Fruit fly (Drosophila melanogaster) whole organism, wandering third instar larva: ENCODE measurements around the gene slmo.

Experiments used
- Abd-B ChIP-seq: fragments of >200 bp; optimal IDR thresholded peaks from 2 replicates; lab custom pipeline; 2017; ENCODE audit warnings: missing biosample characterization, missing genetic modification characterization
- CG9705 ChIP-seq: fragments of 200-800 bp; sonication (Bioruptor generic); optimal IDR thresholded peaks from 2 replicates; lab custom pipeline; 2018; ENCODE audit warnings: missing biosample characterization, mild to moderate bottlenecking, missing genetic modification characterization
- CrebA ChIP-seq: fragments of 200-800 bp; sonication (Bioruptor generic); optimal IDR thresholded peaks from 2 replicates; lab custom pipeline; 2016; ENCODE audit warnings: missing biosample characterization, mild to moderate bottlenecking, missing genetic modification characterization, borderline replicate concordance
- HLH106 ChIP-seq: fragments of 200-800 bp; optimal IDR thresholded peaks from 3 replicates; lab custom pipeline; 2019; ENCODE audit warnings: missing biosample characterization, mild to moderate bottlenecking, missing genetic modification characterization, moderate library complexity
- Hnf4 ChIP-seq: fragments of 200-800 bp; sonication (Bioruptor generic); optimal IDR thresholded peaks from 2 replicates; lab custom pipeline; 2016; ENCODE audit warnings: missing biosample characterization, mild to moderate bottlenecking, missing genetic modification characterization
- Hr78 ChIP-seq: fragments of >200 bp; optimal IDR thresholded peaks from 2 replicates; lab custom pipeline; 2017; ENCODE audit warnings: missing biosample characterization, missing genetic modification characterization
- Hr83 ChIP-seq: fragments of 200-300 bp; sonication (Bioruptor generic); optimal IDR thresholded peaks from 2 replicates; lab custom pipeline; 2016; ENCODE audit warnings: missing biosample characterization, mild to moderate bottlenecking, missing genetic modification characterization, moderate library complexity; ENCODE audit not compliant: poor library complexity, severe bottlenecking
- Mio ChIP-seq: sonication (Bioruptor generic); optimal IDR thresholded peaks from 2 replicates; lab custom pipeline; 2016; ENCODE audit warnings: missing biosample characterization, missing genetic modification characterization
- Myc ChIP-seq: fragments of >200 bp; optimal IDR thresholded peaks from 2 replicates; lab custom pipeline; 2017
- N ChIP-seq: fragments of >200 bp; optimal IDR thresholded peaks from 2 replicates; lab custom pipeline; 2018; ENCODE audit warnings: missing biosample characterization, missing external identifiers, missing genetic modification characterization
- OdsH ChIP-seq: fragments of 200-800 bp; sonication (Bioruptor generic); optimal IDR thresholded peaks from 2 replicates; lab custom pipeline; 2016; ENCODE audit warnings: missing biosample characterization, mild to moderate bottlenecking, missing genetic modification characterization
- Rel ChIP-seq, 2 experiments: fragments of 200-800 bp; sonication (Bioruptor generic) in 1 of 2; optimal IDR thresholded peaks; 2 replicates in 1 of 2; 3 replicates in 1 of 2; lab custom pipeline; 2016 to 2019; ENCODE audit warnings: mild to moderate bottlenecking in 2 of 2, missing biosample characterization in 2 of 2, missing genetic modification characterization in 2 of 2, moderate library complexity in 1 of 2
- Sp1 ChIP-seq: fragments of 200-800 bp; sonication (Bioruptor generic); optimal IDR thresholded peaks from 3 replicates; lab custom pipeline; 2019; ENCODE audit warnings: missing biosample characterization, mild to moderate bottlenecking, missing genetic modification characterization, moderate library complexity
- Vsx2 ChIP-seq: fragments of 200-300, 225-300 bp; sonication (Bioruptor generic); optimal IDR thresholded peaks from 2 replicates; lab custom pipeline; 2018; ENCODE audit warnings: missing biosample characterization, missing genetic modification characterization; ENCODE audit not compliant: partially characterized antibody
- br ChIP-seq: fragments of 200-800 bp; sonication (Bioruptor generic); optimal IDR thresholded peaks from 2 replicates; lab custom pipeline; 2016; ENCODE audit warnings: missing biosample characterization, missing genetic modification characterization
- brk ChIP-seq: fragments of 200-800 bp; sonication (Bioruptor generic); optimal IDR thresholded peaks from 2 replicates; lab custom pipeline; 2016; ENCODE audit warnings: missing biosample characterization, mild to moderate bottlenecking, missing genetic modification characterization
- dl ChIP-seq, 2 experiments: fragments of 175-275, 200-275 bp in 1 of 2; fragments of 200-275 bp in 1 of 2; sonication (Bioruptor generic); optimal IDR thresholded peaks; lab custom pipeline; 2018; ENCODE audit warnings: mild to moderate bottlenecking in 2 of 2, missing biosample characterization in 2 of 2, missing genetic modification characterization in 2 of 2, moderate library complexity in 2 of 2; ENCODE audit not compliant: partially characterized antibody in 2 of 2, insufficient read depth in 1 of 2
- dmrt93B ChIP-seq: fragments of 200-800 bp; sonication (Bioruptor generic); optimal IDR thresholded peaks from 2 replicates; lab custom pipeline; 2018; ENCODE audit warnings: missing biosample characterization, mild to moderate bottlenecking, missing genetic modification characterization
- ey ChIP-seq: fragments of 200-800 bp; sonication (Bioruptor generic); optimal IDR thresholded peaks from 2 replicates; lab custom pipeline; 2016; ENCODE audit warnings: missing biosample characterization, missing genetic modification characterization
- foxo ChIP-seq, 2 experiments: fragments of 200-800 bp; sonication (Bioruptor generic); optimal IDR thresholded peaks; 2 replicates in 1 of 2; 3 replicates in 1 of 2; lab custom pipeline; 2016 to 2017; ENCODE audit warnings: missing biosample characterization in 2 of 2, missing genetic modification characterization in 2 of 2
- h ChIP-seq: fragments of 200-800 bp; sonication (Bioruptor generic); optimal IDR thresholded peaks from 3 replicates; lab custom pipeline; 2016; ENCODE audit warnings: missing biosample characterization, mild to moderate bottlenecking, missing genetic modification characterization
- lola ChIP-seq: fragments of >200 bp; optimal IDR thresholded peaks from 2 replicates; lab custom pipeline; 2017; ENCODE audit warnings: missing biosample characterization, missing genetic modification characterization
- psq ChIP-seq: fragments of 200-800 bp; sonication (Bioruptor generic); optimal IDR thresholded peaks from 3 replicates; lab custom pipeline; 2017; ENCODE audit warnings: missing biosample characterization, mild to moderate bottlenecking, missing genetic modification characterization, moderate library complexity
- rgr ChIP-seq: fragments of 200-800 bp; sonication (Bioruptor generic); optimal IDR thresholded peaks from 3 replicates; lab custom pipeline; 2016; ENCODE audit warnings: missing biosample characterization, mild to moderate bottlenecking, missing genetic modification characterization
- sage ChIP-seq: fragments of 200-800 bp; sonication (Bioruptor generic); optimal IDR thresholded peaks from 2 replicates; lab custom pipeline; 2016; ENCODE audit warnings: missing biosample characterization, mild to moderate bottlenecking, missing genetic modification characterization
- tai ChIP-seq: sonication (Bioruptor generic); optimal IDR thresholded peaks from 2 replicates; lab custom pipeline; 2016; ENCODE audit warnings: missing biosample characterization, missing genetic modification characterization
- woc ChIP-seq: sonication (Bioruptor generic); optimal IDR thresholded peaks from 2 replicates; lab custom pipeline; 2016; ENCODE audit warnings: missing biosample characterization, mild to moderate bottlenecking, missing genetic modification characterization

The slmo gene

dm6 chr2L:6013071-6013417, 35.5 kb downstream of the slmo start:
- TF ChIP-seq lola (GFP tag; lab: Kevin White, UChicago) (no peak), Mio (GFP tag; lab: Kevin White, UChicago) (no peak), Hnf4 (GFP tag; lab: Kevin White, UChicago) (no peak), ey (GFP tag; lab: Kevin White, UChicago) (no peak), Abd-B (GFP tag; lab: Kevin White, UChicago) (no peak), CG9705 (GFP tag; lab: Kevin White, UChicago) (no peak), N (no peak), woc (GFP tag; lab: Kevin White, UChicago) (no peak), brk (GFP tag; lab: Kevin White, UChicago) (no peak)

- TF ChIP-seq Sp1 (GFP tag; lab: Kevin White, UChicago) (no peak), CrebA (GFP tag; lab: Kevin White, UChicago) (no peak), psq (GFP tag; lab: Kevin White, UChicago) (no peak), sage (no peak), rgr (GFP tag; lab: Kevin White, UChicago) (no peak), Hr83 (GFP tag; lab: Kevin White, UChicago) (no peak), lola (GFP tag; lab: Kevin White, UChicago) (no peak), ey (GFP tag; lab: Kevin White, UChicago) (no peak), br (no peak), Abd-B (GFP tag; lab: Kevin White, UChicago) (no peak), foxo (GFP tag; optimal IDR thresholded peaks at IDR 0.05; lab: Kevin White, UChicago) (no peak), woc (GFP tag; lab: Kevin White, UChicago) (no peak), Rel (GFP tag; optimal IDR thresholded peaks at IDR 0.05; lab: Kevin White, UChicago) (no peak), Rel (tag; optimal IDR thresholded peaks at IDR 0.05; lab: Kevin White, UChicago) (no peak), dl (GFP tag; optimal IDR thresholded peaks at IDR 0.05; lab: Kevin White, UChicago; ENCODE audit: insufficient read depth in 1 of 2, partially characterized antibody in 2 of 2) (no peak), h (GFP tag; lab: Kevin White, UChicago) (no peak), dmrt93B (GFP tag; lab: Kevin White, UChicago) (no peak), brk (GFP tag; lab: Kevin White, UChicago) (no peak), HLH106 (tag; lab: Kevin White, UChicago) (no peak), OdsH (no peak), CG9705 (GFP tag; lab: Kevin White, UChicago) (no peak)
Observed at dm6 chr2L:6012303-6013070, 36.0 kb downstream of the slmo start, which contains the start of gene CG9098. TSS of gene CG9098 (minus strand) at chr2L:6012338.

- TF ChIP-seq sage = no peak
- peak; percentile 3 for TF ChIP-seq Vsx2 (GFP tag; lab: Kevin White, UChicago)
Observed at dm6 chr2L:6006508-6007232, 41.8 kb downstream of the slmo start, which contains the start of gene Gal. TSS of gene Gal (minus strand) at chr2L:6006827.

- no peak for TF ChIP-seq brk (GFP tag; lab: Kevin White, UChicago)
- TF ChIP-seq Rel (GFP tag; optimal IDR thresholded peaks at IDR 0.05; lab: Kevin White, UChicago) = no peak
- TF ChIP-seq Rel (tag; optimal IDR thresholded peaks at IDR 0.05; lab: Kevin White, UChicago) = no peak
- no peak for TF ChIP-seq Sp1 (GFP tag; lab: Kevin White, UChicago)
- TF ChIP-seq dmrt93B (GFP tag; lab: Kevin White, UChicago) = no peak
- TF ChIP-seq psq (GFP tag; lab: Kevin White, UChicago) = no peak
- TF ChIP-seq Hr83 (GFP tag; lab: Kevin White, UChicago) = no peak
- no peak for TF ChIP-seq Mio (GFP tag; lab: Kevin White, UChicago)
- TF ChIP-seq ey (GFP tag; lab: Kevin White, UChicago) = no peak
- TF ChIP-seq HLH106 (tag; lab: Kevin White, UChicago) = no peak
- no peak for TF ChIP-seq tai
- no peak for TF ChIP-seq Myc (lab: Kevin White, UChicago)
- TF ChIP-seq Hr78 (GFP tag; lab: Kevin White, UChicago) = no peak
- TF ChIP-seq rgr (GFP tag; lab: Kevin White, UChicago) = no peak
Observed at dm6 chr2L:6000065-6000464, 48.4 kb downstream of the slmo start, which contains the start of gene Tsp26A. TSS of gene Tsp26A (plus strand) at chr2L:6000228.
